Worm (Caenorhabditis elegans): Measurements from ENCODE around the gene F58G1.3.

Gene F58G1.3

DNA sequence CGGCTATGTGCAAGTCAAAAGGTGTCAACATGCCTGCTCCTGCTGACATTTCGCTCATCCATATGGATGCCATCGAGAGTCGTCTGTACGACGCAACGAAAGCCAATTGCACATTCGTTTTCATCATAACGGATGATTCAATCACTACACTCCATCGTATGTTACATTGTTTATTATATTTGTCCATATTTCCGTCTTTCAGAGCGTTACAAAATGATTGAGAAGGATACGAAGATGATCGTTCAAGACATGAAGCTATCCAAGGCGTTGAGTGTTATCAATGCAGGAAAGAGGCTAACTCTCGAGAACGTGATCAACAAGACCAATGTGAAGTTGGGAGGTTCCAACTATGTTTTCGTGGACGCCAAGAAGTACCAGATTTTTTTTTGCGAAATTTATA lies 6.7 kb downstream of the F58G1.3 start:
- TF ChIP-seq ama-1 (optimal IDR thresholded peaks at IDR 0.05) = no peak

DNA sequence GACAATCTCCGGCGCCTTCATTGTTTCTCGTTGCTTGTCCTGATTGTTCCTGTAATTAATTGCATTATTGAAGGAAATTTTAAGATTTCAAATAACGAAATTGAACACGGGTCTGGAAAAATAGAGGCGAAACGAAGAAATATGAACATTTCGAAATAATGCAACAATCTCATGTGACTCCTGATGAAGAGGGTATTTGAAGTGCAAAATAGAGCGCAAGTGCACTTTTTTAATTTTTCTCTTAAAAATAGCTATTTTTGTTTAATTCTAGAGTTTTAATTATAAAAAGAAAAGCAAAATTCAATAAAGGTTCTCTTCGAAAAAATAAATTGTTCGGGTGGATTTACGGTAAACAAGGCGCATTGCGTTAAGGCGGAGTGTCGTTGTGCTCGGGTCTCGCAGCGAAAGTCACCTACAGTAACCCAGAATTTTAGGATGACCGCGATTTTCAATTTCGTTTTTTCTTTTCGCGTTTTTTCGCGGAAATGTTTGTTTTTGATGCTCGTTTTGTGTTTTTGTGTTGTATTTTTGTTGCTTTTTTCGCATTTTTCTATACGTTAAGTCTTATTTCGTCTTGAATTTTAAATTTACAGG lies 9.1 kb downstream of the F58G1.3 start, which contains the start of the genes F58G1.2 and wago-4:
Gene F58G1.2, minus strand, starts transcription at position 51 of the 594 bp plus-strand sequence.
Gene wago-4, plus strand, starts transcription at position 592 of the 594 bp plus-strand sequence.
- peak; percentile 34 to 88 for TF ChIP-seq lsy-2 (tag; optimal IDR thresholded peaks at IDR 0.05)
- TF ChIP-seq R02D3.7 (tag; optimal IDR thresholded peaks at IDR 0.05) = peak; percentile 71
- no peak for TF ChIP-seq nhr-77 (tag; optimal IDR thresholded peaks at IDR 0.05)
- TF ChIP-seq unc-55 (GFP tag; optimal IDR thresholded peaks at IDR 0.05) = peak; percentile 56

DNA sequence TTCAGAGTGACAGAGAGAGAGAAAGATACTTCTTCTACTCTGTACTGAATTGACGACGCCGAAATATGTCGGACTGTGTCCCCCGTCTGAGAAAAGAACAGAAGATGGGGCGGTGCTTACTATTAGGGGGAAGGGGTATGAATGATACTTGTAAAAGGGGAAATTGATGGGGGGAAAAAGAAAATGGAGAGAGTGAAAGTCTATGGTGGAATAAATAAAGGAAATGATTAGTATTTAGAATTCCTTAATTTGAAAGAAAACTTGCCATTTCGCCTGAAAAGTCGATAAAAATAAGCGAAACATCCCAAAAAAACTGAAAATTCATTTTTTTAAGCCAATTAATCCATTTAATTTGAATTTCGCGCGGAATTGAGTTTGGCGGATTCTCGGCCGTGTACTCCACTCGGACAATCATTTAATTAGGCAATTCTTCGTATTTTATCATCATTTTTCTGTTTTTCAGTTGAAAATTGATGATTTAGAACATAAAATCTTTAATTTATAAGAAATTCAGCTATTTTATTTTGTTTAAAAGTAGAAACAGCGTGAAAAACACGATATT lies 13.5 kb downstream of the F58G1.3 start, which contains the start of gene F35C5.12:
Gene F35C5.12, minus strand, starts transcription at position 51 of the 562 bp plus-strand sequence.
- TF ChIP-seq nhr-6 (tag; optimal IDR thresholded peaks at IDR 0.05) (no peak), sma-9 (GFP tag; optimal IDR thresholded peaks at IDR 0.05) (peak; percentile 47), sma-9 (tag; optimal IDR thresholded peaks at IDR 0.05) (no peak), nhr-77 (tag; optimal IDR thresholded peaks at IDR 0.05) (no peak), sem-4 (tag; optimal IDR thresholded peaks at IDR 0.05) (no peak), peb-1 (tag; optimal IDR thresholded peaks at IDR 0.05) (no peak), ztf-1 (GFP tag; conservative IDR thresholded peaks at IDR 0.05) (no peak), elt-3 (tag; optimal IDR thresholded peaks at IDR 0.05) (no peak), blmp-1 (tag; optimal IDR thresholded peaks at IDR 0.05; ENCODE audit: insufficient read depth) (no peak), nhr-129 (tag; optimal IDR thresholded peaks at IDR 0.05) (no peak), nhr-237 (tag; optimal IDR thresholded peaks at IDR 0.05) (no peak), ceh-82 (tag; optimal IDR thresholded peaks at IDR 0.05) (no peak), F13H6.1 (tag; optimal IDR thresholded peaks at IDR 0.05) (peak; percentile 6), nhr-11 (tag; optimal IDR thresholded peaks at IDR 0.05) (no peak), dmd-4 (tag; optimal IDR thresholded peaks at IDR 0.05) (no peak), elt-1 (tag; optimal IDR thresholded peaks at IDR 0.05) (no peak), lin-11 (tag; optimal IDR thresholded peaks at IDR 0.05) (no peak), crh-2 (tag; optimal IDR thresholded peaks at IDR 0.05) (no peak), ztf-4 (tag; optimal IDR thresholded peaks at IDR 0.05) (no peak), skn-1 (tag; optimal IDR thresholded peaks at IDR 0.05) (no peak), ceh-16 (tag; optimal IDR thresholded peaks at IDR 0.05) (peak; percentile 2), alr-1 (tag; optimal IDR thresholded peaks at IDR 0.05) (no peak), gmeb-1 (tag; optimal IDR thresholded peaks at IDR 0.05) (peak; percentile 91), lin-39 (tag; optimal IDR thresholded peaks at IDR 0.05) (no peak), sma-3 (GFP tag; optimal IDR thresholded peaks at IDR 0.05) (peak; percentile 60), nhr-23 (tag; optimal IDR thresholded peaks at IDR 0.05) (no peak), unc-62 (GFP tag; optimal IDR thresholded peaks at IDR 0.05) (no peak), aly-2 (tag; optimal IDR thresholded peaks at IDR 0.05) (no peak), fos-1 (tag; optimal IDR thresholded peaks at IDR 0.05) (peak; percentile 30), Y55F3AM.14 (GFP tag; optimal IDR thresholded peaks at IDR 0.05) (no peak), lin-13 (GFP tag; optimal IDR thresholded peaks at IDR 0.05) (no peak), ztf-11 (tag; optimal IDR thresholded peaks at IDR 0.05) (no peak), ama-1 (optimal IDR thresholded peaks at IDR 0.05) (no peak), unc-55 (GFP tag; optimal IDR thresholded peaks at IDR 0.05) (peak; percentile 55), egl-27 (tag; optimal IDR thresholded peaks at IDR 0.05) (no peak), nhr-25 (tag; optimal IDR thresholded peaks at IDR 0.05) (peak; percentile 36), snpc-4 (tag; optimal IDR thresholded peaks at IDR 0.05) (no peak), nhr-12 (tag; optimal IDR thresholded peaks at IDR 0.05) (no peak), R02D3.7 (tag; optimal IDR thresholded peaks at IDR 0.05) (no peak), nhr-10 (tag; optimal IDR thresholded peaks at IDR 0.05) (no peak), mab-5 (tag; optimal IDR thresholded peaks at IDR 0.05) (no peak), mbf-1 (tag; optimal IDR thresholded peaks at IDR 0.05) (no peak), ZK546.5 (tag; optimal IDR thresholded peaks at IDR 0.05) (no peak), unc-39 (tag; optimal IDR thresholded peaks at IDR 0.05) (no peak), C34F6.9 (tag; optimal IDR thresholded peaks at IDR 0.05) (peak; percentile 46), nhr-21 (tag; optimal IDR thresholded peaks at IDR 0.05) (peak; percentile 12), zag-1 (tag; optimal IDR thresholded peaks at IDR 0.05) (no peak), lsy-2 (tag; optimal IDR thresholded peaks at IDR 0.05) (peak; percentile 8 to 74), mdl-1 (tag; optimal IDR thresholded peaks at IDR 0.05) (no peak)

Data from whole organism, L2 larva.